Fruit fly (Drosophila melanogaster) whole organism, pupa: ENCODE results near the gene EAChm.

Experiments used
- CG10348 ChIP-seq: fragments of 200-800 bp; sonication (Bioruptor generic); IDR thresholded peaks from 2 replicates; pipeline ENCODE4 v1.3.6; 2022; ENCODE audit warnings: missing biosample characterization, missing genetic modification characterization
- CG12605 ChIP-seq: fragments of 200-800 bp; sonication (Bioruptor generic); IDR thresholded peaks from 2 replicates; pipeline ENCODE4 v1.3.6; 2022; ENCODE audit warnings: missing biosample characterization, missing genetic modification characterization
- CG13204 ChIP-seq: fragments of 200-800 bp; sonication (Bioruptor generic); optimal IDR thresholded peaks from 2 replicates; lab custom pipeline; 2018; ENCODE audit warnings: missing biosample characterization, mild to moderate bottlenecking, missing genetic modification characterization, moderate library complexity
- CG14655 ChIP-seq: fragments of 200-800 bp; sonication (Bioruptor generic); optimal IDR thresholded peaks from 3 replicates; lab custom pipeline; 2017; ENCODE audit warnings: mild to moderate bottlenecking, missing biosample characterization, missing genetic modification reagents, missing genetic modification characterization
- CG15710 ChIP-seq: fragments of 200-800 bp; sonication (Bioruptor generic); optimal IDR thresholded peaks from 2 replicates; lab custom pipeline; 2018; ENCODE audit warnings: missing biosample characterization, mild to moderate bottlenecking, missing genetic modification characterization, moderate library complexity
- CG17806 ChIP-seq: fragments of 200-800 bp; sonication (Bioruptor generic); optimal IDR thresholded peaks from 2 replicates; lab custom pipeline; 2018; ENCODE audit warnings: missing biosample characterization, mild to moderate bottlenecking, missing genetic modification characterization, moderate library complexity
- CG32121 ChIP-seq: fragments of 200-800 bp; sonication (Bioruptor generic); IDR thresholded peaks from 2 replicates; pipeline ENCODE4 v1.3.6; 2022; ENCODE audit warnings: missing biosample characterization, missing genetic modification characterization
- CG34367 ChIP-seq: fragments of 200-800 bp; sonication (Bioruptor generic); optimal IDR thresholded peaks from 2 replicates; lab custom pipeline; 2018; ENCODE audit warnings: missing biosample characterization, mild to moderate bottlenecking, missing genetic modification characterization
- CG4496 ChIP-seq: fragments of 200-800 bp; sonication (Bioruptor generic); IDR thresholded peaks from 3 replicates; pipeline ENCODE4 v1.3.6; 2022; ENCODE audit warnings: missing biosample characterization, missing genetic modification characterization
- CG8159 ChIP-seq: fragments of 200-800 bp; sonication (Bioruptor generic); optimal IDR thresholded peaks from 3 replicates; lab custom pipeline; 2018; ENCODE audit warnings: missing biosample characterization, mild to moderate bottlenecking, missing genetic modification characterization, moderate library complexity
- CG8301 ChIP-seq: fragments of 200-800 bp; sonication (Bioruptor generic); optimal IDR thresholded peaks from 2 replicates; lab custom pipeline; 2018; ENCODE audit warnings: missing biosample characterization, mild to moderate bottlenecking, missing genetic modification characterization
- CG9948 ChIP-seq: fragments of 200-800 bp; sonication (Bioruptor generic); optimal IDR thresholded peaks from 2 replicates; lab custom pipeline; 2018; ENCODE audit warnings: missing biosample characterization, mild to moderate bottlenecking, missing genetic modification characterization, moderate library complexity
- D1 ChIP-seq: fragments of 200-800 bp; sonication (Bioruptor generic); optimal IDR thresholded peaks from 2 replicates; lab custom pipeline; 2018; ENCODE audit warnings: missing biosample characterization, mild to moderate bottlenecking, missing genetic modification characterization, moderate library complexity
- EcR ChIP-seq: fragments of 200-800 bp; sonication (Bioruptor generic); optimal IDR thresholded peaks from 3 replicates; lab custom pipeline; 2019; ENCODE audit warnings: missing biosample characterization, missing genetic modification characterization, mild to moderate bottlenecking, moderate library complexity, missing genetic modification reagents
- Ets98B ChIP-seq: fragments of 200-800 bp; sonication (Bioruptor generic); IDR thresholded peaks from 2 replicates; pipeline ENCODE4 v1.3.6; 2022; ENCODE audit warnings: missing biosample characterization, missing genetic modification characterization
- Pif1A ChIP-seq: fragments of 200-800 bp; sonication (Bioruptor generic); optimal IDR thresholded peaks from 3 replicates; lab custom pipeline; 2016; ENCODE audit warnings: missing biosample characterization, missing genetic modification characterization
- Pif1B ChIP-seq: fragments of 200-800 bp; sonication (Bioruptor generic); optimal IDR thresholded peaks from 3 replicates; lab custom pipeline; 2016; ENCODE audit warnings: missing biosample characterization, missing genetic modification characterization
- Snoo ChIP-seq: fragments of 200-800 bp; sonication (Bioruptor generic); optimal IDR thresholded peaks from 3 replicates; lab custom pipeline; 2017; ENCODE audit warnings: missing biosample characterization, mild to moderate bottlenecking, missing genetic modification characterization, inconsistent platforms
- fd96Ca ChIP-seq: fragments of 200-800 bp; sonication (Bioruptor generic); IDR thresholded peaks from 3 replicates; pipeline ENCODE4 v1.3.6; 2022; ENCODE audit warnings: missing biosample characterization, missing genetic modification characterization
- gl ChIP-seq: fragments of 200-800 bp; sonication (Bioruptor generic); optimal IDR thresholded peaks from 2 replicates; lab custom pipeline; 2018; ENCODE audit warnings: missing biosample characterization, mild to moderate bottlenecking, missing genetic modification characterization
- rn ChIP-seq: fragments of 200-800 bp; sonication (Bioruptor generic); IDR thresholded peaks from 2 replicates; pipeline ENCODE4 v1.3.6; 2022; ENCODE audit warnings: missing biosample characterization, missing genetic modification characterization

EAChm gene

DNA sequence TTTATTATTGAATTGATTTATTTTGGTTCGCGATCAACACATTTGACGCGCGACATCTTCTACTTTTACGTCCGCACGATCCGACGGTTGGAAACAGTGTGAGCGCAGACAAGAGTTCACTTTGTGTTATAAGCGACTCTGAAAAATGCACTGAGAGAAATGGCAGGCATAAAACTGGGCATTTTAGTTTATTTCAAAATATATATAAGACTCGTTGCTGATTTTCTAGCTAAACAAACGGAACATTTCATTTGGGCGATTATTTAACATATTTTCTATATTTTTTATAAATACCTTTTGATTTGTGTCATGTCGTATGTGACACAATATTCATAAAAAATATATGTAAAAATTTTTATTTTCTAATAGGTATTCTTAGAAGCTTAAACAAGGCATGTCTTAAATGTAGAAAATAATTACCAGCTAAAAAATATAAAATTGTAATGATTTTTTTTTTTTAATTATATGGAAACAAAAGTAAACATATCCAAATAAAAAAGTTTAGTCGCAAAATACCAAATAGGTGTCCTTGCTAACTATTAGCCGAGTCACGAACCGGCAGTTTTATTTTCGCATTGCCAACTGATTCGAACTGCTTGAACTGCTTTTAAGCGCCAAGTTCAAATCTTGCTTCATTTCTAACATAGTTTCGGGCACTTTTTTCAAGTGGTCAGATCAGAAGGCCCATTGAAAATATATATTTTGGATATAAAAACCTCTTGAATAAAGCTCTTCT, 40.5 kb upstream of the EAChm start, which contains the start of gene Reck:
Reck (minus strand) TSS at position 106 of the 736 bp plus-strand sequence.
- peak; percentile 86 for TF ChIP-seq CG34367 (tag; lab: Kevin White, UChicago)
- peak; percentile 87 for TF ChIP-seq CG8301 (tag; lab: Kevin White, UChicago)
- TF ChIP-seq CG4496 (GFP tag; lab: Robert Waterston, UW), result peak; percentile 95
- TF ChIP-seq CG9948, result peak; percentile 86
- peak; percentile 87 for TF ChIP-seq CG8159
- TF ChIP-seq Ets98B (GFP tag; lab: Robert Waterston, UW), result peak; percentile 96
- TF ChIP-seq fd96Ca (GFP tag; lab: Robert Waterston, UW), result peak; percentile 74
- TF ChIP-seq CG14655 (GFP tag; lab: Kevin White, UChicago), result peak; percentile 91
- peak; percentile 83 for TF ChIP-seq CG15710 (tag; lab: Kevin White, UChicago)
- TF ChIP-seq CG10348 (GFP tag; lab: Robert Waterston, UW), result no peak
- TF ChIP-seq Pif1B, result peak; percentile 91
- TF ChIP-seq CG13204 (GFP tag; lab: Kevin White, UChicago), result peak; percentile 54
- TF ChIP-seq D1 (tag; lab: Kevin White, UChicago), result peak; percentile 97
- peak; percentile 90 for TF ChIP-seq Pif1A (GFP tag; lab: Kevin White, UChicago)
- peak; percentile 94 for TF ChIP-seq CG17806 (tag; lab: Kevin White, UChicago)
- TF ChIP-seq rn (GFP tag; lab: Robert Waterston, UW), result peak; percentile 75
- TF ChIP-seq Snoo (tag; lab: Kevin White, UChicago), result peak; percentile 79
- TF ChIP-seq CG32121 (GFP tag; lab: Robert Waterston, UW), result peak; percentile 91
- TF ChIP-seq EcR (GFP tag; lab: Kevin White, UChicago), result peak; percentile 59
- TF ChIP-seq CG12605 (GFP tag; lab: Robert Waterston, UW), result peak; percentile 96
- peak; percentile 75 for TF ChIP-seq gl (tag; lab: Kevin White, UChicago)

DNA sequence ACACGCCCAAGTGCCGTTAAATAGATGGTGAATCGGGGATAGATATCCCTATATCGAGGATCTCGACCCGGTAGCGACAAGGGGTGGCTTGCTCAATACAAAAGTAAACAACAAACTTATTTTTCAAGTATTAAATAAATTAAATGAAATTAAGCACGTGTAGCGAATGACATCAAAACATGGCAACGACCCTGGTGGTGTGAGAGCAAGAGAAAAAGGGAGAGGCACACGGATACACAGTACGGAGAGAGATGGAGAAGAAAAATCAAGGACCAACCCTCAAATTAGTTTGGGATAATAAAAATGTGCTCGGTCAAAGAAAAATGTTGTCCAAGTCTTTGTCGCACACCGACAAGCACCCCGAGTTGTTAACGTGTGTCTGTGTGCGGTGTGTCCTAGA, 33.6 kb upstream of the EAChm start:
- TF ChIP-seq rn (GFP tag; lab: Robert Waterston, UW), result no peak
- no peak for TF ChIP-seq CG8159
- TF ChIP-seq CG17806 (tag; lab: Kevin White, UChicago), result no peak
- no peak for TF ChIP-seq EcR (GFP tag; lab: Kevin White, UChicago)
- TF ChIP-seq Snoo (tag; lab: Kevin White, UChicago), result no peak
- TF ChIP-seq Ets98B (GFP tag; lab: Robert Waterston, UW), result no peak
- TF ChIP-seq Pif1A (GFP tag; lab: Kevin White, UChicago), result no peak
- no peak for TF ChIP-seq CG13204 (GFP tag; lab: Kevin White, UChicago)
- no peak for TF ChIP-seq CG34367 (tag; lab: Kevin White, UChicago)

DNA sequence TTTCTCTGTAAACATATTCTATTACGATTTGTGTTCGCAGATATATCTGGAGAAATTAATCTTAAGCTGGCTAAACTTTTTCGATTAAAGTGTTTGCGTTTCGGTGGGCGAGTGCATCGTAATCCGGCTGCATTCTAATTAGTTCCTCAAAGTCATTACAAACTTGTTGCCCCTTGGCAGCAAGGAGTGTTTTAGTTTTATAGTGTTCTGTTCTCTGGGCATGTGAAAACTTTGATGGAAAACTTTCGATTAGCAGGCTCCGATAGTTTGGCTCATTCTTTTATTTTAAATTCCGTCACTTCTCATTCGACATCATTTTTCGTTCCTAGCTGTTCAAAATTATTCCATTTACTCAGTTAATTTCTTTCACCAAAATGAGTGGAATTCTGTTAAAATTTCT, 31.4 kb upstream of the EAChm start, which contains the start of gene CG32148:
CG32148 (plus strand) TSS at position 301 of the 400 bp plus-strand sequence.
- TF ChIP-seq EcR (GFP tag; lab: Kevin White, UChicago) (no peak), Pif1A (GFP tag; lab: Kevin White, UChicago) (no peak), CG15710 (tag; lab: Kevin White, UChicago) (no peak), fd96Ca (GFP tag; lab: Robert Waterston, UW) (no peak), CG32121 (GFP tag; lab: Robert Waterston, UW) (no peak), gl (tag; lab: Kevin White, UChicago) (no peak), CG8301 (tag; lab: Kevin White, UChicago) (no peak), CG12605 (GFP tag; lab: Robert Waterston, UW) (no peak), CG10348 (GFP tag; lab: Robert Waterston, UW) (no peak), CG17806 (tag; lab: Kevin White, UChicago) (no peak), CG9948 (no peak), CG8159 (no peak)

DNA sequence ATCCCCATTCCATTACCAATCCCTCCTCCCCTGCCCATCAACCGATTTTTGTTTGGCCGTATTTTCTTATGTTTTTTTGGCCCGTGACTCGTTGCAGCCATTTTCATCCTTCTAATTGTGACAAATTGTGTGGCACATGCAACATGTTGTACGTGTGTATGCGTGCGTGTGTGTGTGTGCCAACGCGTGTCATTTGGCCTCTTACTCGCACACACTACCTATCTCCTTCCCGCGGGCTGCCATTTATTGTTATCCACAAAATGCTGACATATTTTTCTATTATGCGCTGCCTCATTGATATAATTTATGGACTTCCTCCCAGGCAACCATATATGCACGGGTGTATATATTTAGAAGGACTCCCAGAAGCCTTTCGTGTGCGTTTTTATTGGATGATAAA, 22.8 kb upstream of the EAChm start:
- no peak for TF ChIP-seq fd96Ca (GFP tag; lab: Robert Waterston, UW)
- TF ChIP-seq EcR (GFP tag; lab: Kevin White, UChicago), result no peak
- no peak for TF ChIP-seq CG12605 (GFP tag; lab: Robert Waterston, UW)
- no peak for TF ChIP-seq rn (GFP tag; lab: Robert Waterston, UW)
- TF ChIP-seq CG15710 (tag; lab: Kevin White, UChicago), result no peak
- no peak for TF ChIP-seq CG9948
- no peak for TF ChIP-seq Ets98B (GFP tag; lab: Robert Waterston, UW)
- TF ChIP-seq CG34367 (tag; lab: Kevin White, UChicago), result no peak
- no peak for TF ChIP-seq D1 (tag; lab: Kevin White, UChicago)
- TF ChIP-seq CG10348 (GFP tag; lab: Robert Waterston, UW), result no peak
- TF ChIP-seq CG32121 (GFP tag; lab: Robert Waterston, UW), result no peak
- no peak for TF ChIP-seq CG4496 (GFP tag; lab: Robert Waterston, UW)
- TF ChIP-seq Snoo (tag; lab: Kevin White, UChicago), result no peak
- TF ChIP-seq CG13204 (GFP tag; lab: Kevin White, UChicago), result no peak

DNA sequence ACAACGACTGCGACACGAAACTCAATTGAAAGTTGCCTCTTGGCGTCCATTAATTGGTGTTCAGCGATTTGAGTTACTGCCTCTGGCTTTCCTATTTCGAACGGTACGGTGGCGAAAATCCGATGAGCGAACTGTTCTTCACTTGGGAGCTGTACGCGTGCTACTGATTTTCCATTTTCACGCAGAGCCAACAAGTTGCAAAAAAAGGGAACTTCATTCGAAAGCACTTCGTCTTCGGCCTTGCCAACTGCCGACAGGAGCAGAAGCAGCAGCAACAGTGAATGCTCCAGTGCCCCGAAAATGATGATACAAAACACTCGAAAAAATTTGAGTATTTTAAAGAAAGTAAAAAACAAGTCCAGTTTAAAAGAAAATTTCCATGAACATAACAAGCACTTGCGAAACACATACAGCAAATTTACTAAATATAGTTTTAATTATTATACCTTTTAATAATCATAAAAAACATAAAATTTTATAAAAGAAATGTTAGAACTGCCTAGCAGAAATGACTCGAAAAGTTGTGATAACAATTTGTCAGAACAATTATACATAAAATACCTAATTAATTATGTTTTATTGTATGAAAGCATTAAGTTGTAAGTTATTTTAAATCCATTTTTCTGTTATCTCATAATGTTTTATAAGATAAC, 20.4 kb upstream of the EAChm start:
- TF ChIP-seq CG8159, result peak; percentile 51
- TF ChIP-seq rn (GFP tag; lab: Robert Waterston, UW), result no peak
- no peak for TF ChIP-seq gl (tag; lab: Kevin White, UChicago)
- TF ChIP-seq CG13204 (GFP tag; lab: Kevin White, UChicago), result no peak
- no peak for TF ChIP-seq CG12605 (GFP tag; lab: Robert Waterston, UW)
- TF ChIP-seq D1 (tag; lab: Kevin White, UChicago), result no peak
- TF ChIP-seq CG34367 (tag; lab: Kevin White, UChicago), result no peak
- TF ChIP-seq CG8301 (tag; lab: Kevin White, UChicago), result no peak
- TF ChIP-seq CG17806 (tag; lab: Kevin White, UChicago), result no peak
- no peak for TF ChIP-seq Ets98B (GFP tag; lab: Robert Waterston, UW)
- TF ChIP-seq Pif1B, result no peak
- TF ChIP-seq CG9948, result no peak
- no peak for TF ChIP-seq fd96Ca (GFP tag; lab: Robert Waterston, UW)
- peak; percentile 25 for TF ChIP-seq CG15710 (tag; lab: Kevin White, UChicago)
- no peak for TF ChIP-seq CG32121 (GFP tag; lab: Robert Waterston, UW)
- TF ChIP-seq Pif1A (GFP tag; lab: Kevin White, UChicago), result no peak
- no peak for TF ChIP-seq CG4496 (GFP tag; lab: Robert Waterston, UW)
- no peak for TF ChIP-seq EcR (GFP tag; lab: Kevin White, UChicago)
- peak; percentile 19 for TF ChIP-seq CG14655 (GFP tag; lab: Kevin White, UChicago)
- TF ChIP-seq, all 21 proteins: peak for 3
